Fruit fly (Drosophila melanogaster) Kc167 (cell line): ENCODE results near the gene CG13288.

Source experiments
- Myc ChIP-seq: fragments of >200 bp; optimal IDR thresholded peaks from 2 replicates; lab custom pipeline; 2017; ENCODE audit warnings: missing external identifiers
- Sin3A ChIP-seq: fragments of >200 bp; optimal IDR thresholded peaks from 2 replicates; lab custom pipeline; 2018; ENCODE audit warnings: missing external identifiers
- h ChIP-seq: fragments of >200 bp; optimal IDR thresholded peaks from 3 replicates; lab custom pipeline; 2018; ENCODE audit warnings: missing external identifiers
- insv ChIP-seq: fragments of >200 bp; optimal IDR thresholded peaks from 3 replicates; lab custom pipeline; 2018; ENCODE audit warnings: missing external identifiers
- psq ChIP-seq: fragments of >200 bp; optimal IDR thresholded peaks from 2 replicates; lab custom pipeline; 2017; ENCODE audit warnings: missing external identifiers
- ttk ChIP-seq: sonication (Bioruptor generic); optimal IDR thresholded peaks from 2 replicates; lab custom pipeline; 2017; ENCODE audit warnings: missing external identifiers

Gene CG13288

DNA sequence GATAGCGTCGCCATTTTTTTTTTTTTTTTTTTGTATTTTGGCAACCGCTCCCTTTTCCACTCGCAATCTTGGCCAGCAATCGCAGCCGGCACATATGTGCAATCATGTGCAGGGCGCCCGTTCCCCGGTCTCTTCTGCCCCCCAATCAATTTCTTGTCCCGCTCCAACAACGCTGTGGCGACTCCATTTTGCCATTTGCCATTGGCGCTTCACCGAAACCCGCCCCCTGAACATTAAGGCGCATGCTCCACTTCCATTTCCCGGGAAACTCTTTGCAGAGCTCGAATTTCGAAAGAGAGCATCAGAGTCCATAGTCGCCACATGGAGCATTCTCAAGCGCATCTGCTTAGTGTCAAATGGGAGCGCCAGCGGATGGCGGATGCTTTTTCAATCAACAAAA lies 16.1 kb upstream of the CG13288 start:
- TF ChIP-seq Sin3A = no peak
- TF ChIP-seq h (lab: Kevin White, UChicago) = no peak
- TF ChIP-seq Myc (lab: Kevin White, UChicago) = no peak
- no peak for TF ChIP-seq psq (lab: Kevin White, UChicago)
- TF ChIP-seq ttk (lab: Kevin White, UChicago) = no peak

DNA sequence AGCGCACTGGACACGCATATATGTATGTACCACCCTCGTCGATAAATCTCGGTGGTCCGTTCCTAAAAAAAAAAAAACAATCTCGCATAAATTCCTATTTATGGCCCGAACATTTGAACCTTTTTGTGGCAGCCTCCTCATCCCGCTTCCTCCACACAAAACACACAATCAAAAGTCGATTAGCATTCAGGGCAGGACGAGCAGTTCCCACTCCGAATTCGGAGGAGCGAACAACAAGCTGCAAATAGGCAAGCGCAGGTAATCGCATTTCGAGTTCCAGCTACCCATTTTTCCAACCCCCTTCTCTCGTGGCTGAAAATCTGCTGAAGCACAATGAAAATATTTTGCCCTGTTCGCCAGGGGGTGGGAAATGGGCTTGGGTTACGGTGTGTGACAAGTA lies 15.4 kb upstream of the CG13288 start:
- no peak for TF ChIP-seq insv (lab: Kevin White, UChicago)
- TF ChIP-seq ttk (lab: Kevin White, UChicago) = no peak
- TF ChIP-seq psq (lab: Kevin White, UChicago) = no peak
- TF ChIP-seq h (lab: Kevin White, UChicago) = no peak
- TF ChIP-seq Myc (lab: Kevin White, UChicago) = no peak

dm6 chr3L:5893063-5893462 lies 14.1 kb upstream of the CG13288 start:
- TF ChIP-seq insv (lab: Kevin White, UChicago) (no peak), ttk (lab: Kevin White, UChicago) (no peak), psq (lab: Kevin White, UChicago) (no peak), h (lab: Kevin White, UChicago) (no peak), Myc (lab: Kevin White, UChicago) (no peak), Sin3A (no peak)

DNA sequence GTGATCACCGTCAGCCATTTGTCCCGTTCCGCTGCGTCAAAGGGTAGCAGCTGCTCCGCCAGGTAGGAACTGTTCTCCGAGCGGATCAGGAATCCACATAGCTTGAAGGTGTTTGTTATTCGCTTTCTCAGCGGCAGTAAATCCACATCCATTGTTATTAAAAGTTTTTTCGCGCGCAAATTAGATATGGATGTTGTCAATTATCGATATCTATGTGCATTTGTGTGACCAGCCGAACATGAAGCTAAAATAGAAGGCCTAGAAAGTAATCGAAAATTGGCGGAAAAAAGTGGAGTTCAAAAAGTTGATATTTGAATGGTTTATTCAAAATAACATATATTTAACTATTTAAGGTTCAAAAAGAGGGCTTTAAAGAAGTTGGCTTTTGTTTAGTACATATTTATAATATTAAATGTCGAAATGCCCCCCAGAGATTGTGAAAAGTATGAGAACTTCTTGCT lies 9.9 kb upstream of the CG13288 start, which contains the start of the genes PolE2 and CG5592:
Gene PolE2 (minus strand): TSS at position 208 of the 461 bp plus-strand sequence.
Gene CG5592 (plus strand): TSS at position 411 of the 461 bp plus-strand sequence.
- TF ChIP-seq psq (lab: Kevin White, UChicago) (no peak), ttk (lab: Kevin White, UChicago) (no peak), Sin3A (no peak), insv (lab: Kevin White, UChicago) (no peak), Myc (lab: Kevin White, UChicago) (no peak), h (lab: Kevin White, UChicago) (no peak)

DNA sequence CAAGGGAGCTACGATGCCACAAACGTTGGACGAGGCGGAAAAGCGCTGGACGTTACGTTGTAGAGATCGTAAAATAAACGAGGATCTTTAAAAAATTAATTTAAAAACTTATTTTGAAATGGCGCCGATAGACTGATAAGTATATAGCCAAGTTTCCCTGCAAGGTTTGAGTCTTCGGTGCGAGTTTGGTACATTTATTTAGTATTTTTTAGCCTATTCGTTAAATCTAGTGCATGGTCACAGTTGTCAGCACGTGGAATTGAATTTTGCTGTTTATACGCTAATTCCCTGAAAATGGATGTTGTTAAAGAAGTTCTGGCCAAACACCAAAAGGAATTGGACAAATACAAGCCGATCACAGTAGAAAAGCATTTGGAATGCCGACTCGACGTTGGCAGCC lies 7.9 kb upstream of the CG13288 start, which contains the start of gene CG32409:
Gene CG32409 (plus strand): TSS at position 224 of the 400 bp plus-strand sequence.
- TF ChIP-seq Myc (lab: Kevin White, UChicago) (no peak), psq (lab: Kevin White, UChicago) (no peak), h (lab: Kevin White, UChicago) (no peak), ttk (lab: Kevin White, UChicago) (no peak), Sin3A (no peak), insv (lab: Kevin White, UChicago) (no peak)

dm6 chr3L:5902189-5902765 lies 4.9 kb upstream of the CG13288 start, which contains the start of gene QC:
Gene QC (minus strand): TSS chr3L:5902456.
- TF ChIP-seq psq (lab: Kevin White, UChicago) (no peak), Sin3A (no peak), h (lab: Kevin White, UChicago) (no peak), insv (lab: Kevin White, UChicago) (no peak), ttk (lab: Kevin White, UChicago) (no peak), Myc (lab: Kevin White, UChicago) (no peak)

DNA sequence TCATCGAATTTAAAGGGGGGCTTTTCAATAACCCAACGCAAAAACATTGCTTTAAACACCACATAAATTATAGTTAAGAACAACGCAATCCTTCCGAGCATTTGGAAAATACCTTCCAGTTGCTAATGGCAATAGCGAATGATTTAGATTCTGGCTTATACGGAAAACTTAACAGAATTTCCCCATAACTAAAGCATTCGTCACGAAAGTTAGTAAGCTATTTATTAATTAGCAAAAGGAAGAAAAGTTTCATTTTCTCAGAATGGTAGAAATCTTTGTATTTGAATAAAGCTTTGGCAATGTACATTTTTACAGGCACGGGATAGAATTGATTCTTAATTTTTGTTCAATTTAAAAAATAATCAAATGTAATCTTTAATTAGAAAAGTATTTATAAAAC lies 3.2 kb upstream of the CG13288 start, which contains the start of gene CG32413:
Gene CG32413 (minus strand): TSS at position 101 of the 400 bp plus-strand sequence.
- TF ChIP-seq psq (lab: Kevin White, UChicago) = no peak
- TF ChIP-seq Myc (lab: Kevin White, UChicago) = no peak
- TF ChIP-seq h (lab: Kevin White, UChicago) = no peak
- TF ChIP-seq ttk (lab: Kevin White, UChicago) = no peak
- TF ChIP-seq insv (lab: Kevin White, UChicago) = no peak
- TF ChIP-seq Sin3A = no peak

DNA sequence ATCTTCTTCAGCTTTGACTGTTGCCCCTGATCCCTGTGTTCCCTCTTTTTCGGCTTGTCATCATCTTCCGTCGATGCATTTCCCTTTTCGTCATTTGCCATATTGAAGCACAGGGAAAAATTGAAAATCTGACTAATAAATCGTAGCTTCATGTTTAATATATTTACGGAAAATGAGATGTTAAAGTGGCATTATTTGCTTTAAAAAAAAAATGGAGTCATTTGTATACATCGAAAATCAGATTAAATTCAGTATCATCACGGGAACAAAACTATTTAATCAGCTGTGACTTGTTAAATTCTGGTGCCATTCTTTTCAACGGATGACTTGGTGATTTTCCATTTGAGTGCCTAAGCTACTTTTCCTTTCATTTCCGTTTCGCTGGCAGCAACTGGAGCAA lies 582 bp upstream of the CG13288 start, which contains the start of gene CG10486:
Gene CG10486 (minus strand): TSS at position 101 of the 400 bp plus-strand sequence.
- TF ChIP-seq Sin3A (no peak), insv (lab: Kevin White, UChicago) (no peak)

dm6 chr3L:5920778-5921177 lies 13.6 kb downstream of the CG13288 start:
- TF ChIP-seq Myc (lab: Kevin White, UChicago) = no peak
- no peak for TF ChIP-seq insv (lab: Kevin White, UChicago)
- no peak for TF ChIP-seq ttk (lab: Kevin White, UChicago)
- TF ChIP-seq h (lab: Kevin White, UChicago) = no peak
- TF ChIP-seq psq (lab: Kevin White, UChicago) = no peak
- no peak for TF ChIP-seq Sin3A

DNA sequence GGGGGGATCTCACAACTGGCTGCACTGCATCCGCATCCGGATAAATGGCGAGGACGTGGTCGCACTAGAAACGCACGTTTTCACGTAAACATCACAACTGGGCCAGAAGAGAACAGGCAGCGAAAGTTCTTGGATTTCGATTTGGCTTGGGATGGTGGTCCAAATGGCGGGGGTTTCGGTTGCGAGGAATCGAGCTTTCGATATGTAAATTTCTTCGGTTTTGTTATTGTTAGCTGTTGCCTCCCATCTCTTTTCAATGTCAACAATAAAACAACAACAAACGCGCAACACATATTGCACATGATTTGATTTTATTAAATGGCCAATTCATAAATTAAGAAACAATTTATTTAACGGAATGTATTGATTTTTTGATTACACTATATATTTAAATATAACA lies 14.0 kb downstream of the CG13288 start, which contains the start of gene PXo:
Gene PXo (minus strand): TSS at position 101 of the 400 bp plus-strand sequence.
- TF ChIP-seq h (lab: Kevin White, UChicago) (no peak), Sin3A (no peak), ttk (lab: Kevin White, UChicago) (no peak), psq (lab: Kevin White, UChicago) (no peak), Myc (lab: Kevin White, UChicago) (no peak), insv (lab: Kevin White, UChicago) (no peak)

- TF ChIP-seq psq (lab: Kevin White, UChicago) (no peak), ttk (lab: Kevin White, UChicago) (no peak), Myc (lab: Kevin White, UChicago) (no peak), insv (lab: Kevin White, UChicago) (no peak), h (lab: Kevin White, UChicago) (no peak)
These were observed 15.0 kb downstream of the CG13288 start, which contains the start of gene CG32407 for dm6 chr3L:5922005-5922685. Gene CG32407 (plus strand): TSS chr3L:5922055.
